Worm (Caenorhabditis elegans) whole organism, L4/young adult: ENCODE results near the gene smrd-1.

Source experiments
- dao-5 ChIP-seq: sonication (generic microtip); optimal IDR thresholded peaks from 2 replicates; lab custom pipeline; 2016; ENCODE audit warnings: missing genotype, missing genetic modification characterization, moderate library complexity, missing compliant biosample characterization
- him-1 ChIP-seq: sonication (generic microtip); optimal IDR thresholded peaks from 2 replicates; lab custom pipeline; 2016; ENCODE audit warnings: missing genotype, missing genetic modification reagents, missing genetic modification characterization, missing compliant biosample characterization

ce11 chrIII:10442355-10443140 is 6.8 kb upstream of the smrd-1 start, which contains the start of the genes H04D03.2 and ecps-2:
- no peak for TF ChIP-seq him-1
- no peak for TF ChIP-seq dao-5
